Worm (Caenorhabditis elegans) whole organism, L4 larva: Measurements from ENCODE around the gene K01A12.3.

Experiments
- aha-1 ChIP-seq: fragments of 150-350 bp; peaks from one replicate; lab custom pipeline; 2014; ENCODE audit warnings: missing biosample characterization, missing genetic modification characterization
- aly-2 ChIP-seq: sonication (generic microtip); optimal IDR thresholded peaks from 2 replicates; lab custom pipeline; 2018; ENCODE audit warnings: missing biosample characterization, missing genetic modification characterization
- ama-1 ChIP-seq: fragments of 150-350 bp; optimal IDR thresholded peaks from 2 replicates; lab custom pipeline; 2014; ENCODE audit warnings: inconsistent platforms, mixed read lengths
- duxl-1 ChIP-seq: sonication (generic microtip); optimal IDR thresholded peaks from 2 replicates; lab custom pipeline; 2016; ENCODE audit warnings: mild to moderate bottlenecking, missing genetic modification characterization, moderate library complexity, missing compliant biosample characterization; ENCODE audit not compliant: poor library complexity
- egl-43 ChIP-seq: fragments of 200-800 bp; sonication (Bioruptor generic); IDR thresholded peaks from 2 replicates; pipeline ENCODE4 v1.3.6; 2022; ENCODE audit warnings: missing genetic modification reagents, missing genetic modification characterization, missing compliant biosample characterization
- fos-1 ChIP-seq: fragments of 150-350 bp; optimal IDR thresholded peaks from 2 replicates; lab custom pipeline; 2014; ENCODE audit warnings: missing biosample characterization, missing genetic modification characterization
- jun-1 ChIP-seq: fragments of 150-350 bp; optimal IDR thresholded peaks from 2 replicates; lab custom pipeline; 2014; ENCODE audit warnings: missing biosample characterization, missing genetic modification reagents, missing genetic modification characterization
- lin-15B ChIP-seq: fragments of 150-350 bp; sonication (generic microtip); optimal IDR thresholded peaks from 3 replicates; lab custom pipeline; 2014; ENCODE audit warnings: missing biosample characterization, missing genetic modification characterization
- lsy-2 ChIP-seq, 2 experiments: fragments of 150-350 bp in 1 of 2; sonication (generic microtip) in 1 of 2; optimal IDR thresholded peaks; 2 replicates each; lab custom pipeline; 2014 to 2017; ENCODE audit warnings: missing biosample characterization in 2 of 2, missing genetic modification characterization in 2 of 2
- nhr-77 ChIP-seq: fragments of 150-350 bp; optimal IDR thresholded peaks from 2 replicates; lab custom pipeline; 2014; ENCODE audit warnings: missing biosample characterization, missing genetic modification characterization
- set-16 ChIP-seq: fragments of 200-800 bp; sonication (Bioruptor generic); IDR thresholded peaks from 2 replicates; pipeline ENCODE4 v1.3.6; 2022; ENCODE audit warnings: missing genetic modification reagents, missing genetic modification characterization, missing compliant biosample characterization
- unc-62 ChIP-seq, 3 experiments: fragments of 150-350 bp in 1 of 3; sonication (generic microtip); optimal IDR thresholded peaks in 2 of 3; peaks in 1 of 3; 1 replicate in 1 of 3; 2 replicates in 2 of 3; lab custom pipeline; 2014 to 2017; ENCODE audit warnings: missing biosample characterization in 3 of 3, missing genetic modification characterization in 3 of 3, missing genetic modification reagents in 3 of 3, missing genotype in 1 of 3
- zag-1 ChIP-seq: fragments of 150-350 bp; optimal IDR thresholded peaks from 2 replicates; lab custom pipeline; 2014; ENCODE audit warnings: missing biosample characterization, missing genetic modification characterization

DNA sequence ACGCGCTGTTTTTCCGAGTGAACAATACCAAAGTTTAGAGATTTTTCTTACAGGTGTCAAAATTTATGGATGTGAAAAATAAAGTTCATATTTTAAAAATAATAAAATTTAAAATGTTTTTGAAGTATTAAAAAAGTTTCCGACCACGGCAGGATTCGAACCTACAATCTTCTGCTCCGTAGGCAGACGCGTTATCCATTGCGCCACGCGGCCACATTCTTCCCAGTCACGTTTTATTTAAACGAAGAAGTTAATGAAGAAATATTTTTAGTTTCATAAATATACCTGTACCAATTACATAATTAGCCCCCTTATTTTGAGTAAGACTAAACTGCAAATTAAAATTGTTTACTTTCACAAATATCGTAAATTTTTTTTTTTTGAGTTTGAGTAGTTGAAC is 15.7 kb upstream of the K01A12.3 start:
- TF ChIP-seq aly-2 (tag; lab: Kevin White, UChicago) (no peak), fos-1 (tag; lab: Kevin White, UChicago) (no peak), nhr-77 (tag; lab: Kevin White, UChicago) (no peak), jun-1 (tag; lab: Kevin White, UChicago) (no peak), lsy-2 (tag; optimal IDR thresholded peaks at IDR 0.05; lab: Kevin White, UChicago) (no peak), egl-43 (GFP tag; lab: Robert Waterston, UW) (peak; percentile 67; the same call in 1 of the 2 replicates), lin-15B (tag; lab: Kevin White, UChicago) (no peak), zag-1 (no peak), unc-62 (GFP tag; optimal IDR thresholded peaks at IDR 0.05 in 1 of 2; lab: Kevin White, UChicago) (no peak), unc-62 (tag; optimal IDR thresholded peaks at IDR 0.05; lab: Kevin White, UChicago) (no peak), aha-1 (peak; percentile 34), duxl-1 (tag; lab: Kevin White, UChicago) (peak; percentile 51), ama-1 (lab: Kevin White, UChicago) (no peak), set-16 (GFP tag; lab: Robert Waterston, UW) (no peak)
